Worm (Caenorhabditis elegans): Measurements from ENCODE around the gene sfxn-1.1.

DNA sequence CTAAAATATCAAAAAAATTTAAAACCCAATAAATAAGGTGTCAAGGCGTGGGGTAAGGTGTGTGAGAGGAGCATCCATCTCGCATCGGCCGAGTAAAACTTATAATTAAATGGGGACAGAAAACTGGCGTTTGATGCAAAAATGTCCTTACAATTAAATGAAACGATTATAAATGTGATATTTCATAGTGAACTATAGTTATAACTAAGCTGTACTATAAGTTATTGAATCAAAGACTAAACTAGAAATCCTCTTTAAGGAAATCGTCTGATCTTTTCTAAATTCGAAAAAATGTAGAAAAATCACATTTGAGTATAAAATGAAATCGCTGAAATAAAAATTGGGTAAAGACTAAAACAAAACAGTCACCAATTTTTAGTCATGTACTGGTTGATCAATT, 32.0 kb upstream of the sfxn-1.1 start, which contains the start of gene sra-6:
- no peak for TF ChIP-seq ztf-11 (tag; optimal IDR thresholded peaks at IDR 0.05)
- no peak for TF ChIP-seq fos-1 (tag; optimal IDR thresholded peaks at IDR 0.05)
- TF ChIP-seq lin-35 (GFP tag; optimal IDR thresholded peaks at IDR 0.05): no peak
- no peak for TF ChIP-seq sup-37 (GFP tag; optimal IDR thresholded peaks at IDR 0.05)
- TF ChIP-seq aly-2 (tag; optimal IDR thresholded peaks at IDR 0.05): no peak
- no peak for TF ChIP-seq unc-62 (GFP tag; optimal IDR thresholded peaks at IDR 0.05)
- TF ChIP-seq pag-3 (tag; optimal IDR thresholded peaks at IDR 0.05; ENCODE audit: borderline replicate concordance, insufficient read depth): no peak
- TF ChIP-seq grh-1 (GFP tag; IDR thresholded peaks at IDR 0.05): no peak
- TF ChIP-seq fkh-10 (GFP tag; optimal IDR thresholded peaks at IDR 0.05): no peak
- no peak for TF ChIP-seq unc-130 (tag; optimal IDR thresholded peaks at IDR 0.05)
- TF ChIP-seq lin-39 (tag; optimal IDR thresholded peaks at IDR 0.05): no peak
- no peak for TF ChIP-seq nhr-85 (tag)
